Worm (Caenorhabditis elegans) whole organism, mixed stage, embryonic: ENCODE measurements around the gene his-70.

Source experiments
- ham-2 ChIP-seq: fragments of 200-800 bp; sonication (Bioruptor generic); optimal IDR thresholded peaks from 2 replicates; lab custom pipeline; 2018; ENCODE audit warnings: mild to moderate bottlenecking, missing genetic modification characterization, missing compliant biosample characterization
- nhr-76 ChIP-seq: sonication (generic microtip); optimal IDR thresholded peaks from 2 replicates; lab custom pipeline; 2017; ENCODE audit warnings: missing biosample characterization, missing genetic modification characterization
- snpc-4 ChIP-seq: fragments of 150-350 bp; optimal IDR thresholded peaks from 2 replicates; lab custom pipeline; 2014; ENCODE audit warnings: missing biosample characterization, missing genetic modification characterization
- unc-62 ChIP-seq: fragments of 150-350 bp; optimal IDR thresholded peaks from 2 replicates; lab custom pipeline; 2014; ENCODE audit warnings: missing biosample characterization, missing genetic modification reagents, missing genetic modification characterization
- zip-8 ChIP-seq: fragments of 150-350 bp; optimal IDR thresholded peaks from 2 replicates; lab custom pipeline; 2014; ENCODE audit warnings: missing biosample characterization, missing genetic modification characterization

- TF ChIP-seq zip-8 (tag; lab: Kevin White, UChicago) (no peak), ham-2 (GFP tag; lab: Kevin White, UChicago) (no peak), nhr-76 (no peak), unc-62 (no peak), snpc-4 (tag; lab: Kevin White, UChicago) (no peak)
Observed at ce11 chrIII:4085657-4086056, 25.7 kb upstream of the his-70 start.
